Worm (Caenorhabditis elegans) whole organism, mixed stage, embryonic: Measurements from ENCODE around the gene prkl-1.

ENCODE experiments used
- ces-1 ChIP-seq: fragments of 150-350 bp; optimal IDR thresholded peaks from 2 replicates; lab custom pipeline; 2014; ENCODE audit warnings: missing biosample characterization, missing genetic modification reagents, missing genetic modification characterization
- elt-3 ChIP-seq: fragments of 150-350 bp; optimal IDR thresholded peaks from 2 replicates; lab custom pipeline; 2014; ENCODE audit warnings: missing biosample characterization, missing genetic modification characterization
- nhr-76 ChIP-seq: sonication (generic microtip); optimal IDR thresholded peaks from 2 replicates; lab custom pipeline; 2017; ENCODE audit warnings: missing biosample characterization, missing genetic modification characterization
- unc-62 ChIP-seq: fragments of 150-350 bp; optimal IDR thresholded peaks from 2 replicates; lab custom pipeline; 2014; ENCODE audit warnings: missing biosample characterization, missing genetic modification reagents, missing genetic modification characterization
- ztf-11 ChIP-seq: fragments of 150-350 bp; optimal IDR thresholded peaks from 2 replicates; lab custom pipeline; 2014; ENCODE audit warnings: missing biosample characterization, missing genetic modification characterization

ce11 chrIV:7022227-7022626 is 35.5 kb upstream of the prkl-1 start:
- no peak for TF ChIP-seq ztf-11 (tag; lab: Kevin White, UChicago)
- TF ChIP-seq unc-62 (GFP tag; lab: Kevin White, UChicago), result no peak
- no peak for TF ChIP-seq elt-3 (tag; lab: Kevin White, UChicago)
- no peak for TF ChIP-seq nhr-76 (tag; lab: Kevin White, UChicago)
- no peak for TF ChIP-seq ces-1 (GFP tag; lab: Kevin White, UChicago)
